Worm (Caenorhabditis elegans) whole organism, L4/young adult: ENCODE data around the gene ceh-79.

Experiments
- W03F9.2 ChIP-seq: fragments of 150-350 bp; optimal IDR thresholded peaks from 2 replicates; lab custom pipeline; 2014; ENCODE audit warnings: missing biosample characterization, missing genetic modification characterization
- dao-5 ChIP-seq: sonication (generic microtip); optimal IDR thresholded peaks from 2 replicates; lab custom pipeline; 2016; ENCODE audit warnings: missing genotype, missing genetic modification characterization, moderate library complexity, missing compliant biosample characterization
- him-1 ChIP-seq: sonication (generic microtip); optimal IDR thresholded peaks from 2 replicates; lab custom pipeline; 2016; ENCODE audit warnings: missing genotype, missing genetic modification reagents, missing genetic modification characterization, missing compliant biosample characterization

- TF ChIP-seq W03F9.2 (tag; lab: Kevin White, UChicago) (no peak), dao-5 (tag; lab: Kevin White, UChicago) (no peak), him-1 (tag; lab: Kevin White, UChicago) (no peak)
Observed at ce11 chrV:13330919-13331318, 29.3 kb downstream of the ceh-79 start, which contains the start of gene nhr-129.
